Fruit fly (Drosophila melanogaster): ENCODE results near the gene CG17806.

The CG17806 gene

dm6 chr3R:17805092-17805491, 2.0 kb upstream of the CG17806 start, which contains the start of gene Nnk:
Gene Nnk, minus strand, starts transcription at chr3R:17805249.
- TF ChIP-seq CG8478 (optimal IDR thresholded peaks at IDR 0.05): no peak
- peak in 1 of 2 experiments; percentile 15 for TF ChIP-seq CTCF (optimal IDR thresholded peaks at IDR 0.05)

- no peak for TF ChIP-seq CG8478 (optimal IDR thresholded peaks at IDR 0.05)
- TF ChIP-seq CTCF (optimal IDR thresholded peaks at IDR 0.05): no peak
Measured at dm6 chr3R:17801264-17801663, 1.8 kb downstream of the CG17806 start, which contains the start of gene CG17803. Gene CG17803, minus strand, starts transcription at chr3R:17801512.

dm6 chr3R:17798211-17798737, 4.8 kb downstream of the CG17806 start, which contains the start of gene CG7379:
Gene CG7379, minus strand, starts transcription at chr3R:17798304.
- no peak for TF ChIP-seq CTCF (optimal IDR thresholded peaks at IDR 0.05)
- TF ChIP-seq CG8478 (optimal IDR thresholded peaks at IDR 0.05): no peak

- TF ChIP-seq CG8478 (optimal IDR thresholded peaks at IDR 0.05): no peak
- no peak for TF ChIP-seq CTCF (optimal IDR thresholded peaks at IDR 0.05)
Measured at dm6 chr3R:17795561-17796170, 7.4 kb downstream of the CG17806 start.

dm6 chr3R:17795075-17795420, 8.0 kb downstream of the CG17806 start, which contains the start of gene pasi1:
Gene pasi1, plus strand, starts transcription at chr3R:17795075.
- TF ChIP-seq CTCF (optimal IDR thresholded peaks at IDR 0.05) (no peak), CG8478 (optimal IDR thresholded peaks at IDR 0.05) (no peak)

- TF ChIP-seq CG8478 (optimal IDR thresholded peaks at IDR 0.05): no peak
- no peak for TF ChIP-seq CTCF (optimal IDR thresholded peaks at IDR 0.05)
Measured at dm6 chr3R:17794335-17795074, 8.6 kb downstream of the CG17806 start, which contains the start of gene CG43102. Gene CG43102, minus strand, starts transcription at chr3R:17794490.

dm6 chr3R:17793287-17793686, 9.8 kb downstream of the CG17806 start:
- no peak for TF ChIP-seq CTCF (optimal IDR thresholded peaks at IDR 0.05)

dm6 chr3R:17789937-17790336, 13.1 kb downstream of the CG17806 start:
- TF ChIP-seq CG8478 (optimal IDR thresholded peaks at IDR 0.05) (no peak), CTCF (optimal IDR thresholded peaks at IDR 0.05) (no peak)

dm6 chr3R:17787780-17788179, 15.3 kb downstream of the CG17806 start:
- no peak for TF ChIP-seq CG8478 (optimal IDR thresholded peaks at IDR 0.05)
- TF ChIP-seq CTCF (optimal IDR thresholded peaks at IDR 0.05): no peak

- TF ChIP-seq CTCF (optimal IDR thresholded peaks at IDR 0.05): no peak
- TF ChIP-seq CG8478 (optimal IDR thresholded peaks at IDR 0.05): no peak
Measured at dm6 chr3R:17784189-17784588, 18.9 kb downstream of the CG17806 start.

dm6 chr3R:17783144-17783543, 19.9 kb downstream of the CG17806 start:
- TF ChIP-seq CTCF (optimal IDR thresholded peaks at IDR 0.05) (no peak), CG8478 (optimal IDR thresholded peaks at IDR 0.05) (no peak)

dm6 chr3R:17781371-17781770, 21.7 kb downstream of the CG17806 start:
- TF ChIP-seq CG8478 (optimal IDR thresholded peaks at IDR 0.05): no peak
- no peak for TF ChIP-seq CTCF (optimal IDR thresholded peaks at IDR 0.05)

dm6 chr3R:17776952-17777407, 26.1 kb downstream of the CG17806 start:
- TF ChIP-seq CG8478 (optimal IDR thresholded peaks at IDR 0.05) (no peak), CTCF (optimal IDR thresholded peaks at IDR 0.05) (no peak)

- TF ChIP-seq CTCF (optimal IDR thresholded peaks at IDR 0.05) (no peak), CG8478 (optimal IDR thresholded peaks at IDR 0.05) (no peak)
Measured at dm6 chr3R:17776104-17776589, 26.9 kb downstream of the CG17806 start.

- TF ChIP-seq CTCF (optimal IDR thresholded peaks at IDR 0.05): no peak
- no peak for TF ChIP-seq CG8478 (optimal IDR thresholded peaks at IDR 0.05)
Measured at dm6 chr3R:17774538-17774937, 28.5 kb downstream of the CG17806 start.

dm6 chr3R:17773893-17774292, 29.2 kb downstream of the CG17806 start:
- TF ChIP-seq CTCF (optimal IDR thresholded peaks at IDR 0.05) (no peak), CG8478 (optimal IDR thresholded peaks at IDR 0.05) (no peak)
